Worm (Caenorhabditis elegans) whole organism, young adult: ENCODE data around the gene T02H6.9.

Experiments
- mes-4 ChIP-seq: sonication (generic microtip); optimal IDR thresholded peaks from 2 replicates; lab custom pipeline; 2016; ENCODE audit warnings: missing genotype, missing genetic modification characterization, missing compliant biosample characterization
- rec-8 ChIP-seq, 2 experiments: sonication (generic microtip); optimal IDR thresholded peaks; 2 replicates each; lab custom pipeline; 2016; ENCODE audit warnings: mild to moderate bottlenecking in 2 of 2, missing genetic modification characterization in 2 of 2, missing genetic modification reagents in 2 of 2, missing genotype in 2 of 2, missing biosample characterization in 1 of 2, missing compliant biosample characterization in 1 of 2, moderate library complexity in 1 of 2

ce11 chrII:678581-678980 lies at the start of gene T02H6.9:
- no peak for TF ChIP-seq rec-8 (tag; optimal IDR thresholded peaks at IDR 0.05; lab: Kevin White, UChicago)
- no peak for TF ChIP-seq mes-4 (tag; lab: Kevin White, UChicago)
